Worm (Caenorhabditis elegans) whole organism, young adult: ENCODE data around the gene fbxa-61.
"Not testable (repeated sequence)": the region's sequence is repeated elsewhere in the genome, so short reads cannot be mapped to it uniquely, and the experiment has no call there.

Experiments used
- B0019.2 ChIP-seq: fragments of 200-800 bp; sonication (Bioruptor generic); conservative IDR thresholded peaks from 2 replicates; pipeline ENCODE4 v1.3.6; 2022; ENCODE audit warnings: missing genetic modification reagents, missing genetic modification characterization, missing compliant biosample characterization
- B0035.1 ChIP-seq: sonication (generic microtip); optimal IDR thresholded peaks from 2 replicates; lab custom pipeline; 2016; ENCODE audit warnings: missing genetic modification characterization, mild to moderate bottlenecking, missing compliant biosample characterization, missing genotype, missing genetic modification reagents
- F10E7.11 ChIP-seq: sonication (generic microtip); optimal IDR thresholded peaks from 2 replicates; lab custom pipeline; 2017; ENCODE audit warnings: mild to moderate bottlenecking, missing genetic modification characterization, moderate library complexity, missing compliant biosample characterization
- F23B12.7 ChIP-seq: sonication (generic microtip); optimal IDR thresholded peaks from 2 replicates; lab custom pipeline; 2017; ENCODE audit warnings: missing genetic modification characterization, mild to moderate bottlenecking, missing compliant biosample characterization, antibody characterized with exemption, moderate library complexity; ENCODE audit not compliant: insufficient read depth
- F37B4.10 ChIP-seq: fragments of 200-800 bp; sonication (Bioruptor generic); IDR thresholded peaks from 2 replicates; pipeline ENCODE4 v1.3.6; 2022; ENCODE audit warnings: missing genetic modification characterization, missing compliant biosample characterization
- Y53F4B.3 ChIP-seq: fragments of 200-800 bp; sonication (Bioruptor generic); IDR thresholded peaks from 2 replicates; pipeline ENCODE4 v1.3.6; 2022; ENCODE audit warnings: missing genetic modification reagents, missing genetic modification characterization, missing compliant biosample characterization
- attf-5 ChIP-seq: fragments of 200-800 bp; sonication (Bioruptor generic); optimal IDR thresholded peaks from 2 replicates; lab custom pipeline; 2018; ENCODE audit warnings: mild to moderate bottlenecking, missing genetic modification characterization, missing compliant biosample characterization
- cebp-1 ChIP-seq, 2 experiments: fragments of 200-800 bp in 1 of 2; sonication (Bioruptor generic) in 1 of 2; sonication (generic microtip) in 1 of 2; IDR thresholded peaks in 1 of 2; optimal IDR thresholded peaks in 1 of 2; 2 replicates each; pipeline versions ENCODE4 v1.3.6 to Lab custom; 2017 to 2022; ENCODE audit warnings: missing compliant biosample characterization in 2 of 2, missing genetic modification characterization in 2 of 2, mild to moderate bottlenecking in 1 of 2, missing genetic modification reagents in 1 of 2, moderate library complexity in 1 of 2
- ceh-40 ChIP-seq: fragments of 200-800 bp; sonication (Bioruptor generic); IDR thresholded peaks from 2 replicates; pipeline ENCODE4 v1.3.6; 2022; ENCODE audit warnings: missing genetic modification characterization, missing compliant biosample characterization
- ceh-91 ChIP-seq: fragments of 200-800 bp; sonication (Bioruptor generic); IDR thresholded peaks from 2 replicates; pipeline ENCODE4 v1.3.6; 2022; ENCODE audit warnings: missing genetic modification reagents, missing genetic modification characterization, missing compliant biosample characterization
- dox-1 ChIP-seq: fragments of 200-800 bp; sonication (Bioruptor generic); IDR thresholded peaks from 2 replicates; pipeline ENCODE4 v1.3.6; 2022; ENCODE audit warnings: missing genetic modification reagents, missing genetic modification characterization, missing compliant biosample characterization
- dpl-1 ChIP-seq: fragments of 150-350 bp; optimal IDR thresholded peaks from 2 replicates; lab custom pipeline; 2014; ENCODE audit warnings: missing biosample characterization, missing genetic modification reagents, missing genetic modification characterization
- egrh-3 ChIP-seq: fragments of 200-800 bp; sonication (Bioruptor generic); IDR thresholded peaks from 2 replicates; pipeline ENCODE4 v1.3.6; 2022; ENCODE audit warnings: missing genetic modification reagents, missing genetic modification characterization, missing compliant biosample characterization
- him-1 ChIP-seq: sonication (generic microtip); optimal IDR thresholded peaks from 2 replicates; lab custom pipeline; 2016; ENCODE audit warnings: missing genotype, missing genetic modification reagents, missing genetic modification characterization, missing compliant biosample characterization
- hmg-1.2 ChIP-seq: fragments of 200-800 bp; sonication (Bioruptor generic); IDR thresholded peaks from 2 replicates; pipeline ENCODE4 v1.3.6; 2022; ENCODE audit warnings: missing genetic modification reagents, missing genetic modification characterization, missing compliant biosample characterization
- let-607 ChIP-seq, 2 experiments: fragments of 200-800 bp in 1 of 2; sonication (Bioruptor generic) in 1 of 2; sonication (generic microtip) in 1 of 2; optimal IDR thresholded peaks; 2 replicates each; lab custom pipeline; 2016 to 2018; ENCODE audit warnings: mild to moderate bottlenecking in 2 of 2, missing compliant biosample characterization in 2 of 2, missing genetic modification characterization in 2 of 2, moderate library complexity in 2 of 2, missing genotype in 1 of 2
- nhr-80 ChIP-seq: sonication (generic microtip); optimal IDR thresholded peaks from 2 replicates; lab custom pipeline; 2016; ENCODE audit warnings: missing genetic modification characterization, missing compliant biosample characterization
- nhr-90 ChIP-seq: sonication (generic microtip); optimal IDR thresholded peaks from 2 replicates; lab custom pipeline; 2016; ENCODE audit warnings: missing genotype, mild to moderate bottlenecking, missing genetic modification characterization, missing compliant biosample characterization
- pha-4 ChIP-seq: fragments of 150-350 bp; sonication (generic microtip); optimal IDR thresholded peaks from 2 replicates; lab custom pipeline; 2014; ENCODE audit warnings: missing biosample characterization, missing genetic modification reagents, missing genetic modification characterization
- tbp1 ChIP-seq: fragments of 200-800 bp; sonication (Bioruptor generic); optimal IDR thresholded peaks from 2 replicates; lab custom pipeline; 2018; ENCODE audit warnings: mild to moderate bottlenecking, missing genetic modification characterization, missing compliant biosample characterization
- tbx-9 ChIP-seq: sonication (generic microtip); optimal IDR thresholded peaks from 2 replicates; lab custom pipeline; 2016; ENCODE audit warnings: borderline replicate concordance, missing genetic modification characterization, inconsistent platforms, missing compliant biosample characterization
- ztf-28 ChIP-seq: fragments of 200-800 bp; sonication (Bioruptor generic); IDR thresholded peaks from 2 replicates; pipeline ENCODE4 v1.3.6; 2022; ENCODE audit warnings: missing genetic modification reagents, missing genetic modification characterization, missing compliant biosample characterization

The fbxa-61 gene

ce11 chrIII:1248335-1248734, 9.5 kb downstream of the fbxa-61 start:
- TF ChIP-seq hmg-1.2 (GFP tag; lab: Robert Waterston, UW) (peak; percentile 78), F10E7.11 (no peak)

ce11 chrIII:1249111-1249583, 10.3 kb downstream of the fbxa-61 start, which contains the start of the genes fbxa-76 and fbxa-77:
Gene fbxa-76, minus strand, starts transcription at chrIII:1249161.
Gene fbxa-77, plus strand, starts transcription at chrIII:1249475.
- TF ChIP-seq cebp-1 (GFP tag; IDR thresholded peaks at IDR 0.05; lab: Robert Waterston, UW): no peak
- TF ChIP-seq cebp-1 (tag; optimal IDR thresholded peaks at IDR 0.05; lab: Kevin White, UChicago): peak; percentile 19
- TF ChIP-seq tbx-9 (tag; lab: Kevin White, UChicago): no peak
- peak; percentile 7 for TF ChIP-seq tbp1
- peak; percentile 73 for TF ChIP-seq nhr-80 (tag; lab: Kevin White, UChicago)
- TF ChIP-seq egrh-3: no peak
- TF ChIP-seq F37B4.10 (GFP tag; lab: Robert Waterston, UW): no peak
- TF ChIP-seq B0035.1: no peak
- peak; percentile 5 for TF ChIP-seq F23B12.7 (tag; lab: Kevin White, UChicago)
- TF ChIP-seq let-607 (tag; optimal IDR thresholded peaks at IDR 0.05; lab: Kevin White, UChicago): peak; percentile 19 to 30
- TF ChIP-seq hmg-1.2 (GFP tag; lab: Robert Waterston, UW): peak; percentile 72; the same call in 1 of the 2 replicates
- TF ChIP-seq attf-5 (GFP tag; lab: Kevin White, UChicago): peak; percentile 37
- TF ChIP-seq, all 124 proteins: peak for 7

DNA sequence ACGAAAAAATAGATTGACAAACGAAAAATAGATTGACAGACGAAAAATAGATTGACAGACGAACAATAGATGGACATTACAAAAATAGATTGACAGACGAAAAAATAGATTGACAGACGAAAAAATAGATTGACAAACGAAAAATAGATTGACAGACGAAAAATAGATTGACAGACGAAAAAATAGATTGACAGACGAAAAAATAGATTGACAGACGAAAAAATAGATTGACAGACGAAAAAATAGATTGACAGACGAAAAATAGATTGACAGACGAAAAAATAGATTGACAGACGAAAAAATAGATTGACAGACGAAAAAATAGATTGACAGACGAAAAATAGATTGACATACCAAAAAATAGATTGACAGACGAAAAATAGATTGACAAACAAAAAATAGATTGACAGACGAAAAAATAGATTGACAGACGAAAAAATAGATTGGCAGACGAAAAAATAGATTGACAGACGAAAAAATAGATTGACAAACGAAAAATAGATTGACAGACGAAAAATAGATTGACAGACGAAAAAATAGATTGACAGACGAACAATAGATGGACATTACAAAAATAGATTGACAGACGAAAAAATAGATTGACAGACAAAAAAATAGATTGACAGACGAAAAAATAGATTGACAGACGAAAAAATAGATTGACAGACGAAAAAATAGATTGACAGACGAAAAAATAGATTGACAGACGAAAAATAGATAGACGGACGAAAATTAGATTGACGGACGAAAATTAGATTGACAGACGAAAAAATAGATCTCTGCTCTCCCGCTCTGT, 13.8 kb downstream of the fbxa-61 start:
- TF ChIP-seq egrh-3 (peak; percentile 100), Y53F4B.3 (GFP tag; lab: Robert Waterston, UW) (peak; percentile 99; the same call in 1 of the 2 replicates), ceh-91 (GFP tag; lab: Robert Waterston, UW) (peak; percentile 81), ztf-28 (GFP tag; lab: Robert Waterston, UW) (peak; percentile 67; the same call in 1 of the 2 replicates), hmg-1.2 (GFP tag; lab: Robert Waterston, UW) (peak; percentile 3; the same call in 1 of the 2 replicates)

- TF ChIP-seq dpl-1; nhr-80 (tag; lab: Kevin White, UChicago); ceh-40 (GFP tag; lab: Robert Waterston, UW): not testable (repeated sequence)
Observed at ce11 chrIII:1256519-1256918, 17.7 kb downstream of the fbxa-61 start, which contains the start of gene fbxa-208. Gene fbxa-208, plus strand, starts transcription at chrIII:1256819.

DNA sequence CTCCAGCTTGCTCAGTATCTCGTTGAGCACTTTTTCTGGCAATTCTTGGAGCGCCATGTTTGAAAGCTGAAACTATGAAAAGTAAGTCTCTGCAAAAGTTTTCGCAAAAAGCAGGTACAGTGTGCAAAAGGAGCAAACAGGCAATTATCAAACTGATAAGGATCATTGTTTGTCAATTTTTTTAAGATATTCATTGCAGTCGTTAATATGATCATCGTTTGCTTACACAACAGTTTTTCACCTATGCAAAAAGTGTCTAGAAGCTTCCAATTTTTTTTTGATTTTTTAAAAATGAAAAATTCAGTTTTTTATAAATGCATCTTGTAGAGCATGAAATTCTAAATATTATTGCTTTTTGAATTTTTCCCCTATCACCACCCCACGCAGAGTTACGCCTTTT, 19.5 kb downstream of the fbxa-61 start, which contains the start of gene fbxa-78:
Gene fbxa-78 (minus strand): TSS at position 101 of the 400 bp plus-strand sequence.
- TF ChIP-seq B0035.1; him-1 (tag; lab: Kevin White, UChicago); B0019.2 (GFP tag; lab: Robert Waterston, UW): not testable (repeated sequence)

- TF ChIP-seq egrh-3: peak; percentile 98
- TF ChIP-seq, all 124 proteins: peak for 1; not testable (repeated sequence) for 123
Observed at ce11 chrIII:1260304-1260703, 21.5 kb downstream of the fbxa-61 start.

DNA sequence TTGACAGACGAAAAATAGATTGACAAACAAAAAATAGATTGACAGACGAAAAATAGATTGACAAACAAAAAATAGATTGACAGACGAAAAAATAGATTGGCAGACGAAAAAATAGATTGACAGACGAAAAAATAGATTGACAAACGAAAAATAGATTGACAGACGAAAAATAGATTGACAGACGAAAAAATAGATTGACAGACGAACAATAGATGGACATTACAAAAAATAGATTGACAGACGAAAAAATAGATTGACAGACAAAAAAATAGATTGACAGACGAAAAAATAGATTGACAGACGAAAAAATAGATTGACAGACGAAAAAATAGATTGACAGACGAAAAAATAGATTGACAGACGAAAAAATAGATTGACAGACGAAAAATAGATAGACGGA, 22.4 kb downstream of the fbxa-61 start:
- TF ChIP-seq Y53F4B.3 (GFP tag; lab: Robert Waterston, UW) (peak; percentile 93; the same call in 1 of the 2 replicates), egrh-3 (peak; percentile 20), ceh-91 (GFP tag; lab: Robert Waterston, UW) (peak; percentile 9; the same call in 1 of the 2 replicates)

DNA sequence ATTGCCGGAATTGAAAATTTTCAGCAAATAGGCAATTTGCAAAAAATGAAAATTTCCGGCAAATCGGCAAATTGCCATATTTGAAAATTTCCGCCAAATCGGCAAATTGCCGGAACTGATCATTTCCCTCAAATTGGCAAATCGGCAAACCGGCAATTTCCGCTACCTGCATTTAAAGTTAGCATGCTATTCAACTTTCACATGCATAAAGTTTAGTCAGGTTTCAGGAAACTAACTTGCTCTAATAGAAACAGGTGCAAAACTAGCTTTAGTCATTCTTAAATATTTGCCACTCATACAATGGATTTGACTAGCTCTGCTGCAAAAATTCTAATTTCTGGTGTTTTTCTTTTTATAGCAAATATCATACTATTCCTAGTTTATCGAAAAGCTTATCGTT, 24.8 kb downstream of the fbxa-61 start, which contains the start of gene srz-9:
Gene srz-9 (plus strand): TSS at position 301 of the 400 bp plus-strand sequence.
- TF ChIP-seq pha-4; dox-1; nhr-90 (tag; lab: Kevin White, UChicago): not testable (repeated sequence)
